Worm (Caenorhabditis elegans): ENCODE data around the gene C25F6.6.
A peak's percentile ranks its signal among the peaks of the same experiment; 100 is the strongest.

The C25F6.6 gene

ce11 chrX:5475164-5475576, 24.5 kb upstream of the C25F6.6 start (continued):
- TF ChIP-seq lin-1 (GFP tag; IDR thresholded peaks at IDR 0.05): 0 out of 2 replicates have a peak, but pooled peaks have one; percentile 60
- TF ChIP-seq lir-3 (tag; optimal IDR thresholded peaks at IDR 0.05): no peak
- TF ChIP-seq zip-11 (GFP tag; IDR thresholded peaks at IDR 0.05): no peak
- TF ChIP-seq madf-9 (GFP tag; conservative IDR thresholded peaks at IDR 0.05): 0 out of 2 replicates have a peak, but pooled peaks have one; percentile 14
- TF ChIP-seq mxl-3 (GFP tag; optimal IDR thresholded peaks at IDR 0.05): peak; percentile 86
- TF ChIP-seq mdt-29 (GFP tag; IDR thresholded peaks at IDR 0.05): no peak
- TF ChIP-seq vab-7 (GFP tag; IDR thresholded peaks at IDR 0.05): no peak
- TF ChIP-seq saeg-2 (GFP tag; IDR thresholded peaks at IDR 0.05): no peak
- TF ChIP-seq set-16 (GFP tag; IDR thresholded peaks at IDR 0.05): peak; percentile 38; the same call in 1 of the 2 replicates
- TF ChIP-seq dve-1 (tag; optimal IDR thresholded peaks at IDR 0.05; ENCODE audit: insufficient read depth): peak; percentile 70
- peak; percentile 66 for TF ChIP-seq nhr-6 (tag; optimal IDR thresholded peaks at IDR 0.05)
- TF ChIP-seq fos-1 (tag; optimal IDR thresholded peaks at IDR 0.05): no peak
- TF ChIP-seq mdl-1 (tag; optimal IDR thresholded peaks at IDR 0.05): peak; percentile 16 to 67
- peak; percentile 58 for TF ChIP-seq nhr-77 (tag; optimal IDR thresholded peaks at IDR 0.05)

ce11 chrX:5470111-5470745, 19.6 kb upstream of the C25F6.6 start:
- TF ChIP-seq mep-1 (tag; optimal IDR thresholded peaks at IDR 0.05) (no peak), unc-62 (GFP tag; optimal IDR thresholded peaks at IDR 0.05 in 1 of 2) (peak in 1 of 2 experiments; percentile 91), unc-62 (tag; optimal IDR thresholded peaks at IDR 0.05) (no peak), aha-1 (tag) (peak; percentile 41)

- TF ChIP-seq F37D6.2 (tag; optimal IDR thresholded peaks at IDR 0.05): no peak
- no peak for TF ChIP-seq lin-38 (GFP tag; IDR thresholded peaks at IDR 0.05)
- peak; percentile 76 for TF ChIP-seq mxl-3 (GFP tag; optimal IDR thresholded peaks at IDR 0.05)
- TF ChIP-seq ama-1 (optimal IDR thresholded peaks at IDR 0.05): no peak
- TF ChIP-seq lim-7 (GFP tag; IDR thresholded peaks at IDR 0.05): no peak
- no peak for TF ChIP-seq unc-39 (tag; optimal IDR thresholded peaks at IDR 0.05)
- TF ChIP-seq unc-62 (GFP tag; optimal IDR thresholded peaks at IDR 0.05 in 1 of 2): no peak
- no peak for TF ChIP-seq unc-62 (tag; optimal IDR thresholded peaks at IDR 0.05)
- no peak for TF ChIP-seq F44E2.7 (GFP tag; IDR thresholded peaks at IDR 0.05)
- no peak for TF ChIP-seq ceh-32 (tag; optimal IDR thresholded peaks at IDR 0.05; ENCODE audit: poor library complexity)
- TF ChIP-seq lin-15B (tag; optimal IDR thresholded peaks at IDR 0.05): no peak
- no peak for TF ChIP-seq zip-2 (tag; optimal IDR thresholded peaks at IDR 0.05)
- TF ChIP-seq nhr-76 (tag; optimal IDR thresholded peaks at IDR 0.05): no peak
- no peak for TF ChIP-seq R02D3.7 (tag; optimal IDR thresholded peaks at IDR 0.05)
- TF ChIP-seq nhr-25 (tag; optimal IDR thresholded peaks at IDR 0.05; ENCODE audit: borderline replicate concordance, insufficient read depth): no peak
- no peak for TF ChIP-seq daf-12 (tag; optimal IDR thresholded peaks at IDR 0.05)
- no peak for TF ChIP-seq pha-4 (GFP tag; IDR thresholded peaks at IDR 0.05)
- TF ChIP-seq pha-4 (tag; optimal IDR thresholded peaks at IDR 0.05): no peak
- no peak for TF ChIP-seq daf-8 (GFP tag; IDR thresholded peaks at IDR 0.05)
- no peak for TF ChIP-seq dpl-1 (GFP tag; optimal IDR thresholded peaks at IDR 0.05)
- TF ChIP-seq egl-27 (tag; optimal IDR thresholded peaks at IDR 0.05): no peak
- TF ChIP-seq hmg-1.1 (GFP tag; IDR thresholded peaks at IDR 0.05): no peak
- TF ChIP-seq jun-1 (tag; optimal IDR thresholded peaks at IDR 0.05): no peak
- TF ChIP-seq ctbp-1 (GFP tag; IDR thresholded peaks at IDR 0.05): no peak
- no peak for TF ChIP-seq nhr-11 (tag; optimal IDR thresholded peaks at IDR 0.05)
- no peak for TF ChIP-seq sdz-12 (GFP tag; optimal IDR thresholded peaks at IDR 0.05)
- TF ChIP-seq nhr-111 (GFP tag; optimal IDR thresholded peaks at IDR 0.05): no peak
- no peak for TF ChIP-seq saeg-2 (GFP tag; IDR thresholded peaks at IDR 0.05)
- no peak for TF ChIP-seq nhr-6 (tag; optimal IDR thresholded peaks at IDR 0.05)
- no peak for TF ChIP-seq daf-16 (GFP tag; optimal IDR thresholded peaks at IDR 0.05)
- TF ChIP-seq daf-16 (tag; optimal IDR thresholded peaks at IDR 0.05): peak; percentile 42
- TF ChIP-seq nhr-77 (tag; optimal IDR thresholded peaks at IDR 0.05): no peak
- TF ChIP-seq fos-1 (tag; optimal IDR thresholded peaks at IDR 0.05): no peak
- no peak for TF ChIP-seq arid-1 (GFP tag; conservative IDR thresholded peaks at IDR 0.05)
- no peak for TF ChIP-seq nhr-102 (tag; optimal IDR thresholded peaks at IDR 0.05)
- TF ChIP-seq lin-1 (GFP tag; IDR thresholded peaks at IDR 0.05): no peak
- TF ChIP-seq ztf-7 (tag; optimal IDR thresholded peaks at IDR 0.05): no peak
- no peak for TF ChIP-seq vab-7 (GFP tag; IDR thresholded peaks at IDR 0.05)
- TF ChIP-seq attf-4 (tag; optimal IDR thresholded peaks at IDR 0.05): no peak
These were observed 17.2 kb upstream of the C25F6.6 start, which contains the start of gene dpyd-1 for ce11 chrX:5467820-5468270. TSS of gene dpyd-1 (plus strand) at chrX:5467870.

Measured in whole organism, L4 larva.